Worm (Caenorhabditis elegans) whole organism, midembryonic: Measurements from ENCODE around the gene ketn-1.

Source experiments
- T22C8.4 ChIP-seq: fragments of 200-800 bp; sonication (Bioruptor generic); IDR thresholded peaks from 2 replicates; pipeline ENCODE4 v1.3.6; 2022; ENCODE audit warnings: missing genetic modification characterization, missing compliant biosample characterization
- flt-1 ChIP-seq: fragments of 200-800 bp; sonication (Bioruptor generic); IDR thresholded peaks from 2 replicates; pipeline ENCODE4 v1.3.6; 2022; ENCODE audit warnings: missing genetic modification characterization, missing compliant biosample characterization
- klf-2 ChIP-seq: fragments of 200-800 bp; sonication (Bioruptor generic); conservative IDR thresholded peaks from 2 replicates; pipeline ENCODE4 v1.3.6; 2022; ENCODE audit warnings: missing genetic modification reagents, missing genetic modification characterization, missing compliant biosample characterization
- med-1 ChIP-seq: sonication (generic microtip); optimal IDR thresholded peaks from 2 replicates; lab custom pipeline; 2017; ENCODE audit warnings: missing genetic modification characterization, mild to moderate bottlenecking, missing compliant biosample characterization, antibody characterized with exemption, missing genetic modification reagents; ENCODE audit not compliant: insufficient read depth
- ref-1 ChIP-seq: fragments of 200-800 bp; sonication (Bioruptor generic); conservative IDR thresholded peaks from 2 replicates; pipeline ENCODE4 v1.3.6; 2022; ENCODE audit warnings: missing genetic modification reagents, missing genetic modification characterization, missing compliant biosample characterization
- tab-1 ChIP-seq: fragments of 200-800 bp; sonication (Bioruptor generic); IDR thresholded peaks from 2 replicates; pipeline ENCODE4 v1.3.6; 2022; ENCODE audit warnings: missing genetic modification characterization, missing compliant biosample characterization
- ztf-23 ChIP-seq: fragments of 200-800 bp; sonication (Bioruptor generic); IDR thresholded peaks from 2 replicates; pipeline ENCODE4 v1.3.6; 2022; ENCODE audit warnings: missing genetic modification reagents, missing genetic modification characterization, missing compliant biosample characterization
- ztf-29 ChIP-seq: fragments of 200-800 bp; sonication (Bioruptor generic); IDR thresholded peaks from 2 replicates; pipeline ENCODE4 v1.3.6; 2022; ENCODE audit warnings: missing genetic modification reagents, missing genetic modification characterization, missing compliant biosample characterization

ce11 chrV:2799172-2799869 is 8.3 kb downstream of the ketn-1 start:
- TF ChIP-seq T22C8.4 (GFP tag; lab: Robert Waterston, UW) (no peak), ztf-29 (GFP tag; lab: Robert Waterston, UW) (no peak), tab-1 (GFP tag; lab: Robert Waterston, UW) (no peak), flt-1 (GFP tag; lab: Robert Waterston, UW) (no peak), ref-1 (GFP tag; lab: Robert Waterston, UW) (no peak), med-1 (no peak), ztf-23 (GFP tag; lab: Robert Waterston, UW) (no peak), klf-2 (GFP tag; lab: Robert Waterston, UW) (no peak)
